Worm (Caenorhabditis elegans): ENCODE data around the gene str-90.

- no peak for TF ChIP-seq nhr-179 (tag; optimal IDR thresholded peaks at IDR 0.05)
- no peak for TF ChIP-seq xnd-1 (tag; optimal IDR thresholded peaks at IDR 0.05)
- TF ChIP-seq madf-10 (tag; optimal IDR thresholded peaks at IDR 0.05): no peak
- no peak for TF ChIP-seq unc-62 (GFP tag; optimal IDR thresholded peaks at IDR 0.05)
- TF ChIP-seq lir-1 (GFP tag; conservative IDR thresholded peaks at IDR 0.05): no peak
- no peak for TF ChIP-seq snpc-4 (GFP tag; optimal IDR thresholded peaks at IDR 0.05)
- no peak for TF ChIP-seq snpc-4 (tag; optimal IDR thresholded peaks at IDR 0.05)
- no peak for TF ChIP-seq Y56A3A.18 (GFP tag; IDR thresholded peaks at IDR 0.05)
- no peak for TF ChIP-seq lsl-1 (GFP tag; optimal IDR thresholded peaks at IDR 0.05)
- TF ChIP-seq nfya-2 (GFP tag; IDR thresholded peaks at IDR 0.05): no peak
- no peak for TF ChIP-seq unc-130 (GFP tag; optimal IDR thresholded peaks at IDR 0.05)
- no peak for TF ChIP-seq him-1 (tag; optimal IDR thresholded peaks at IDR 0.05)
- no peak for TF ChIP-seq F10E7.11 (tag; optimal IDR thresholded peaks at IDR 0.05)
Measured at ce11 chrV:8120868-8121267, 17.8 kb downstream of the str-90 start, which contains the start of gene D1014.6.
